Worm (Caenorhabditis elegans) whole organism, L4 larva: ENCODE measurements around the gene ttr-59.
"Not testable (repeated sequence)": the region's sequence is repeated elsewhere in the genome, so short reads cannot be mapped to it uniquely, and the experiment has no call there.

Source experiments
- F26F4.8 ChIP-seq: fragments of 200-800 bp; sonication (Bioruptor generic); conservative IDR thresholded peaks from 2 replicates; pipeline ENCODE4 v1.3.6; 2022; ENCODE audit warnings: missing genetic modification characterization, missing compliant biosample characterization
- F37D6.2 ChIP-seq: sonication (generic microtip); optimal IDR thresholded peaks from 2 replicates; lab custom pipeline; 2016; ENCODE audit warnings: mild to moderate bottlenecking, missing genetic modification characterization, missing compliant biosample characterization
- R02D3.7 ChIP-seq: fragments of 150-350 bp; sonication (generic microtip); optimal IDR thresholded peaks from 3 replicates; lab custom pipeline; 2014; ENCODE audit warnings: missing biosample characterization, missing genetic modification characterization
- T26A8.4 ChIP-seq: fragments of 200-800 bp; sonication (Bioruptor generic); IDR thresholded peaks from 2 replicates; pipeline ENCODE4 v1.3.6; 2022; ENCODE audit warnings: missing genetic modification characterization, missing compliant biosample characterization
- Y5F2A.4 ChIP-seq: fragments of 200-800 bp; sonication (Bioruptor generic); optimal IDR thresholded peaks from 2 replicates; lab custom pipeline; 2018; ENCODE audit warnings: mild to moderate bottlenecking, missing genetic modification characterization, missing compliant biosample characterization
- ZK337.2 ChIP-seq: fragments of 200-800 bp; sonication (Bioruptor generic); IDR thresholded peaks from 2 replicates; pipeline ENCODE4 v1.3.6; 2022; ENCODE audit warnings: missing genetic modification reagents, missing genetic modification characterization, missing compliant biosample characterization
- aha-1 ChIP-seq: fragments of 150-350 bp; peaks from one replicate; lab custom pipeline; 2014; ENCODE audit warnings: missing biosample characterization, missing genetic modification characterization
- ama-1 ChIP-seq: fragments of 150-350 bp; optimal IDR thresholded peaks from 2 replicates; lab custom pipeline; 2014; ENCODE audit warnings: inconsistent platforms, mixed read lengths
- arid-1 ChIP-seq: fragments of 200-800 bp; sonication (Bioruptor generic); conservative IDR thresholded peaks from 2 replicates; pipeline ENCODE4 v1.3.6; 2022; ENCODE audit warnings: missing genetic modification reagents, missing genetic modification characterization, missing compliant biosample characterization
- attf-4 ChIP-seq: sonication (generic microtip); optimal IDR thresholded peaks from 3 replicates; lab custom pipeline; 2017; ENCODE audit warnings: missing biosample characterization, missing genetic modification characterization
- ceh-32 ChIP-seq: sonication (generic microtip); optimal IDR thresholded peaks from 2 replicates; lab custom pipeline; 2016; ENCODE audit warnings: mild to moderate bottlenecking, missing genetic modification characterization, missing compliant biosample characterization; ENCODE audit not compliant: poor library complexity
- ceh-44 ChIP-seq: fragments of 200-800 bp; sonication (Bioruptor generic); IDR thresholded peaks from 2 replicates; pipeline ENCODE4 v1.3.6; 2022; ENCODE audit warnings: missing genetic modification reagents, missing genetic modification characterization, missing compliant biosample characterization
- ces-1 ChIP-seq: fragments of 150-350 bp; sonication (generic microtip); optimal IDR thresholded peaks from 4 replicates; lab custom pipeline; 2014; ENCODE audit warnings: missing biosample characterization, missing genetic modification reagents, missing genetic modification characterization
- ctbp-1 ChIP-seq: fragments of 200-800 bp; sonication (Bioruptor generic); IDR thresholded peaks from 2 replicates; pipeline ENCODE4 v1.3.6; 2022; ENCODE audit warnings: missing genetic modification reagents, missing genetic modification characterization, missing compliant biosample characterization
- daf-16 ChIP-seq, 3 experiments: sonication (generic microtip); optimal IDR thresholded peaks; 2 replicates each; lab custom pipeline; 2016 to 2017; ENCODE audit warnings: missing genetic modification characterization in 3 of 3, missing genetic modification reagents in 3 of 3, mild to moderate bottlenecking in 2 of 3, missing compliant biosample characterization in 2 of 3, missing biosample characterization in 1 of 3, moderate library complexity in 1 of 3
- daf-8 ChIP-seq: fragments of 200-800 bp; sonication (Bioruptor generic); IDR thresholded peaks from 2 replicates; pipeline ENCODE4 v1.3.6; 2022; ENCODE audit warnings: missing genetic modification characterization, missing compliant biosample characterization
- dmd-6 ChIP-seq: fragments of 200-800 bp; sonication (Bioruptor generic); IDR thresholded peaks from 2 replicates; pipeline ENCODE4 v1.3.6; 2022; ENCODE audit warnings: missing genetic modification reagents, missing genetic modification characterization, missing compliant biosample characterization
- egl-27 ChIP-seq: sonication (generic microtip); optimal IDR thresholded peaks from 3 replicates; lab custom pipeline; 2017; ENCODE audit warnings: missing biosample characterization, missing genetic modification reagents, missing genetic modification characterization
- fos-1 ChIP-seq: fragments of 150-350 bp; optimal IDR thresholded peaks from 2 replicates; lab custom pipeline; 2014; ENCODE audit warnings: missing biosample characterization, missing genetic modification characterization
- hmg-1.1 ChIP-seq: fragments of 200-800 bp; sonication (Bioruptor generic); IDR thresholded peaks from 2 replicates; pipeline ENCODE4 v1.3.6; 2022; ENCODE audit warnings: missing genetic modification reagents, missing genetic modification characterization, missing compliant biosample characterization
- lin-13 ChIP-seq: fragments of 150-350 bp; optimal IDR thresholded peaks from 2 replicates; lab custom pipeline; 2014; ENCODE audit warnings: missing biosample characterization, missing genetic modification reagents, missing genetic modification characterization
- lin-15B ChIP-seq: fragments of 150-350 bp; sonication (generic microtip); optimal IDR thresholded peaks from 3 replicates; lab custom pipeline; 2014; ENCODE audit warnings: missing biosample characterization, missing genetic modification characterization
- lin-38 ChIP-seq: fragments of 200-800 bp; sonication (Bioruptor generic); IDR thresholded peaks from 2 replicates; pipeline ENCODE4 v1.3.6; 2022; ENCODE audit warnings: missing genetic modification reagents, missing genetic modification characterization, missing compliant biosample characterization
- lsy-2 ChIP-seq, 2 experiments: fragments of 150-350 bp in 1 of 2; sonication (generic microtip) in 1 of 2; optimal IDR thresholded peaks; 2 replicates each; lab custom pipeline; 2014 to 2017; ENCODE audit warnings: missing biosample characterization in 2 of 2, missing genetic modification characterization in 2 of 2
- madf-9 ChIP-seq: fragments of 200-800 bp; sonication (Bioruptor generic); conservative IDR thresholded peaks from 2 replicates; pipeline ENCODE4 v1.3.6; 2022; ENCODE audit warnings: missing genetic modification reagents, missing genetic modification characterization, missing compliant biosample characterization
- mxl-3 ChIP-seq: fragments of 200-800 bp; sonication (Bioruptor generic); optimal IDR thresholded peaks from 2 replicates; lab custom pipeline; 2018; ENCODE audit warnings: mild to moderate bottlenecking, missing genetic modification characterization, missing compliant biosample characterization
- nhr-102 ChIP-seq: sonication (generic microtip); optimal IDR thresholded peaks from 2 replicates; lab custom pipeline; 2016; ENCODE audit warnings: mild to moderate bottlenecking, missing genetic modification characterization, moderate library complexity, missing compliant biosample characterization
- nhr-11 ChIP-seq: fragments of 150-350 bp; optimal IDR thresholded peaks from 2 replicates; lab custom pipeline; 2014; ENCODE audit warnings: missing biosample characterization, missing genetic modification characterization
- nhr-237 ChIP-seq: sonication (generic microtip); optimal IDR thresholded peaks from 2 replicates; lab custom pipeline; 2017; ENCODE audit warnings: missing biosample characterization, missing genetic modification characterization
- nhr-28 ChIP-seq: fragments of 150-350 bp; optimal IDR thresholded peaks from 2 replicates; lab custom pipeline; 2014; ENCODE audit warnings: missing biosample characterization, missing genetic modification characterization
- nhr-42 ChIP-seq: fragments of 200-800 bp; sonication (Bioruptor generic); IDR thresholded peaks from 2 replicates; pipeline ENCODE4 v1.3.6; 2022; ENCODE audit warnings: missing genetic modification characterization, missing compliant biosample characterization
- nhr-76 ChIP-seq: fragments of 150-350 bp; optimal IDR thresholded peaks from 2 replicates; lab custom pipeline; 2014; ENCODE audit warnings: missing biosample characterization, missing genetic modification characterization
- pha-4 ChIP-seq, 2 experiments: fragments of 150-350 bp in 1 of 2; fragments of 200-800 bp in 1 of 2; sonication (Bioruptor generic) in 1 of 2; IDR thresholded peaks in 1 of 2; optimal IDR thresholded peaks in 1 of 2; 2 replicates each; pipeline versions ENCODE4 v1.3.6 to Lab custom; 2014 to 2022; ENCODE audit warnings: missing genetic modification characterization in 2 of 2, missing genetic modification reagents in 2 of 2, missing biosample characterization in 1 of 2, missing compliant biosample characterization in 1 of 2
- rbr-2 ChIP-seq: sonication (generic microtip); optimal IDR thresholded peaks from 2 replicates; lab custom pipeline; 2016; ENCODE audit warnings: missing genotype, missing genetic modification characterization, missing compliant biosample characterization
- sdz-12 ChIP-seq: fragments of 200-800 bp; sonication (Bioruptor generic); optimal IDR thresholded peaks from 2 replicates; lab custom pipeline; 2018; ENCODE audit warnings: mild to moderate bottlenecking, missing genetic modification characterization, missing compliant biosample characterization
- snpc-4 ChIP-seq: fragments of 150-350 bp; optimal IDR thresholded peaks from 2 replicates; lab custom pipeline; 2014; ENCODE audit warnings: missing biosample characterization, missing genetic modification characterization
- spr-1 ChIP-seq: sonication (generic microtip); optimal IDR thresholded peaks from 2 replicates; lab custom pipeline; 2016; ENCODE audit warnings: mild to moderate bottlenecking, missing genetic modification characterization, missing compliant biosample characterization
- unc-62 ChIP-seq, 3 experiments: fragments of 150-350 bp in 1 of 3; sonication (generic microtip); optimal IDR thresholded peaks in 2 of 3; peaks in 1 of 3; 1 replicate in 1 of 3; 2 replicates in 2 of 3; lab custom pipeline; 2014 to 2017; ENCODE audit warnings: missing biosample characterization in 3 of 3, missing genetic modification characterization in 3 of 3, missing genetic modification reagents in 3 of 3, missing genotype in 1 of 3
- zfp-2 ChIP-seq: sonication (generic microtip); optimal IDR thresholded peaks from 2 replicates; lab custom pipeline; 2016; ENCODE audit warnings: mild to moderate bottlenecking, missing genetic modification characterization, missing compliant biosample characterization
- zfp-3 ChIP-seq: fragments of 200-800 bp; sonication (Bioruptor generic); conservative IDR thresholded peaks from 2 replicates; pipeline ENCODE4 v1.3.6; 2022; ENCODE audit warnings: missing genetic modification reagents, missing genetic modification characterization, missing compliant biosample characterization
- zip-11 ChIP-seq: fragments of 200-800 bp; sonication (Bioruptor generic); IDR thresholded peaks from 2 replicates; pipeline ENCODE4 v1.3.6; 2022; ENCODE audit warnings: missing genetic modification characterization, missing compliant biosample characterization
- zip-2 ChIP-seq: fragments of 150-350 bp; optimal IDR thresholded peaks from 2 replicates; lab custom pipeline; 2014; ENCODE audit warnings: missing biosample characterization, missing genetic modification characterization

ttr-59 gene

ce11 chrX:7365267-7365666 lies 35.6 kb downstream of the ttr-59 start, which contains the start of gene C56G3.2:
Gene C56G3.2 (plus strand): TSS chrX:7365567.
- TF ChIP-seq F37D6.2 (tag; lab: Kevin White, UChicago); lin-38 (GFP tag; lab: Robert Waterston, UW); ZK337.2 (GFP tag; lab: Robert Waterston, UW): not testable (repeated sequence)

DNA sequence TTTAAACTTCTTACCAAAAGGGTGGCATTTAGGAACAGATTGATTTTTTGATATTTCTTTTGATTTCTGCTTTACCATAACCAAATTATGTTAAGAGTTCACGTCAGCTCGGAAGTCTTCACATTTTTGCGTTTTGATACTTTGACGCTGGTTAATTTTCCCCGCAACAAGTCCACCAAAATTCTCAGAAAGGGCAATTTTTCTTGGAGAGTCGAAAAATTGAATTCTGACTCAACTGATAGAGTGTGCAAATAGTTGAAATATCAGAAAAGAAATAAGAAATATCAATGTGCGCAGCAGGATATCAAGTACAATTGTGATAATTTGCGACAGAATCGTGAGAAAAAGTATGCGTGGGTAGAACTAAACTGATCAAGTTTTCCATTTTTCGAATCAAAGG lies 40.2 kb downstream of the ttr-59 start:
- TF ChIP-seq ces-1 (GFP tag; lab: Kevin White, UChicago) (no peak), sdz-12 (no peak), Y5F2A.4 (GFP tag; lab: Kevin White, UChicago) (no peak), F37D6.2 (tag; lab: Kevin White, UChicago) (no peak), T26A8.4 (no peak), nhr-237 (tag; lab: Kevin White, UChicago) (no peak)

DNA sequence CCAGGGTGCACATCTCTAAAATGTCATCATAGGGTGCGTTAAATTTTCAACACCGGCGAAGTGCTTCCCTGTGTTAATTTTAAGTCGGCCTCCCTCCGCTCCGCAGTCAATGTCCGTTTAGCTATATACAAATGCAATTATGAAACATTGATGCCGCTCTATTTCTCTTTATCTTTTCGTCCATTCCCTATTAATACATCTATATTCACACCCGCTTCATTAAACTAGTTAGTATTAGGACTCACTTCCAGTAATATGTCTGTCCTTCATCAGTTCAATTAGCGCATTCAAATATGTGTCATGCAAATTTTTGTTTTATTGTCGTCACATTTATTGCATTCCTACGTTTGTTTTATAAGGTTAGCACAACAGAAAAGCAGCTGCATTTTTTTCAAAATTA lies 42.3 kb downstream of the ttr-59 start:
- no peak for TF ChIP-seq hmg-1.1 (GFP tag; lab: Robert Waterston, UW)
- no peak for TF ChIP-seq lin-13
- TF ChIP-seq zip-2 (tag; lab: Kevin White, UChicago), result no peak
- TF ChIP-seq lsy-2 (tag; optimal IDR thresholded peaks at IDR 0.05; lab: Kevin White, UChicago), result no peak
- no peak for TF ChIP-seq aha-1 (tag; lab: Kevin White, UChicago)
- TF ChIP-seq zfp-2, result no peak
- no peak for TF ChIP-seq madf-9 (GFP tag; lab: Robert Waterston, UW)
- TF ChIP-seq unc-62 (GFP tag; optimal IDR thresholded peaks at IDR 0.05 in 1 of 2; lab: Kevin White, UChicago), result no peak
- TF ChIP-seq unc-62 (tag; optimal IDR thresholded peaks at IDR 0.05; lab: Kevin White, UChicago), result no peak
- no peak for TF ChIP-seq fos-1
- TF ChIP-seq snpc-4 (tag; lab: Kevin White, UChicago), result no peak
- no peak for TF ChIP-seq dmd-6 (GFP tag; lab: Robert Waterston, UW)
- TF ChIP-seq nhr-11, result no peak

DNA sequence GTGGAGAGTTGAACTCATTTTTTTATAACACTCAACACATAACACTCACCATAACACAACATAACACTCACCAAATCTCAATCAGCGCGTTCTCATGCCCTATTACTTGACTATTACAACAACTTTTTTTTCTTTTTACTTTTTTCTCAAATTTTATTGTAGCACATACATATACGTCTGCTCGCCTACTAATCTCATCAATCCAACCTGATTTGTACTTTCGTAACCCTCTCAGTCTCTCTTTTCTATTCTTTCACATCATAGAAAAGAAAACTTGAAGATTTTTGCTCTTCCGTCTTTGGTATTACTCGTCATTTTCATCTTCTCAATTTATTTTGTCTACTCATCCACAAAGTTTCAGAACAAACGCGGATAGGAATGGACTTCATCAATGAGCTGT lies 47.3 kb downstream of the ttr-59 start, which contains the start of gene npr-8:
npr-8 (plus strand) TSS at position 362 of the 400 bp plus-strand sequence.
- TF ChIP-seq pha-4 (GFP tag; IDR thresholded peaks at IDR 0.05; lab: Robert Waterston, UW) (no peak), pha-4 (tag; optimal IDR thresholded peaks at IDR 0.05; lab: Kevin White, UChicago) (no peak), ces-1 (GFP tag; lab: Kevin White, UChicago) (peak; percentile 53)

DNA sequence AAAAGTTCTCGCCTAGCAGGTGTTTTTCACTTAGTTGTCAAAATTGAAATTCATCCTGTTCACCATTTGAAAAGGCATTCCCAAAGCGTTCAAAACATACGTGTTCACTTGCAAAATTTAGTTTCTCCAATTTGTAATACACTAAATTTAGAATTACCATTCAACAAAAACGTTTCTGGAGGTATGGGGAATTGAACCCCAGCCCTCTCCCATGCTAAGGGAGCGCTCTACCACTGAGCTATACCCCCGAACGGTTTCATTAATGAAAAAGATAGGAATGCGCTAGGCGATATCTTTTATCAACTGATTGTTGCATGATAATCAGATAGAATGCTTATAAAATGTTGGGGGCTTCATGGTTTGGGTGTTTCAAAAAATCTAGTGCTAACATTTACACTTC lies 49.0 kb downstream of the ttr-59 start:
- TF ChIP-seq lin-13 (no peak), lin-15B (tag; lab: Kevin White, UChicago) (no peak), zfp-2 (no peak), nhr-76 (tag; lab: Kevin White, UChicago) (no peak), arid-1 (GFP tag; lab: Robert Waterston, UW) (peak; percentile 53; the same call in 1 of the 2 replicates), spr-1 (tag; lab: Kevin White, UChicago) (no peak), F26F4.8 (GFP tag; lab: Robert Waterston, UW) (0 out of 2 replicates have a peak, but pooled peaks have one; percentile 69), attf-4 (tag; lab: Kevin White, UChicago) (no peak), dmd-6 (GFP tag; lab: Robert Waterston, UW) (no peak), ama-1 (no peak), T26A8.4 (no peak), ctbp-1 (peak; percentile 50; the same call in 1 of the 2 replicates), ceh-32 (tag; lab: Kevin White, UChicago) (no peak), ceh-44 (GFP tag; lab: Robert Waterston, UW) (no peak), nhr-42 (GFP tag; lab: Robert Waterston, UW) (no peak), mxl-3 (GFP tag; lab: Kevin White, UChicago) (peak; percentile 1), nhr-28 (tag; lab: Kevin White, UChicago) (no peak), zfp-3 (no peak), rbr-2 (no peak), egl-27 (no peak), fos-1 (no peak), nhr-11 (no peak), nhr-237 (tag; lab: Kevin White, UChicago) (no peak), zip-11 (GFP tag; lab: Robert Waterston, UW) (0 out of 2 replicates have a peak, but pooled peaks have one; percentile 16), nhr-102 (tag; lab: Kevin White, UChicago) (no peak), daf-16 (GFP tag; optimal IDR thresholded peaks at IDR 0.05; lab: Kevin White, UChicago) (peak in 1 of 2 experiments; percentile 74), daf-16 (tag; optimal IDR thresholded peaks at IDR 0.05; lab: Kevin White, UChicago) (no peak), R02D3.7 (tag; lab: Kevin White, UChicago) (no peak), daf-8 (no peak)
